Worm (Caenorhabditis elegans) whole organism, L3 larva: ENCODE measurements around the gene nlp-33.
"Not testable (repeated sequence)": the region's sequence is repeated elsewhere in the genome, so short reads cannot be mapped to it uniquely, and the experiment has no call there.

Source experiments
- ama-1 ChIP-seq: fragments of 150-350 bp; optimal IDR thresholded peaks from 2 replicates; lab custom pipeline; 2018
- daf-12 ChIP-seq: fragments of 150-350 bp; optimal IDR thresholded peaks from 2 replicates; lab custom pipeline; 2014; ENCODE audit warnings: missing biosample characterization, missing genetic modification reagents, missing genetic modification characterization
- elt-2 ChIP-seq: sonication (generic microtip); optimal IDR thresholded peaks from 2 replicates; lab custom pipeline; 2016; ENCODE audit warnings: missing genetic modification reagents, mild to moderate bottlenecking, missing genetic modification characterization, missing compliant biosample characterization
- nhr-11 ChIP-seq: fragments of 150-350 bp; optimal IDR thresholded peaks from 2 replicates; lab custom pipeline; 2014; ENCODE audit warnings: missing biosample characterization, missing genetic modification characterization
- nhr-237 ChIP-seq: fragments of 150-350 bp; optimal IDR thresholded peaks from 2 replicates; lab custom pipeline; 2014; ENCODE audit warnings: missing biosample characterization, missing genetic modification characterization
- nhr-77 ChIP-seq: fragments of 150-350 bp; optimal IDR thresholded peaks from 2 replicates; lab custom pipeline; 2014; ENCODE audit warnings: missing biosample characterization, missing genetic modification characterization
- pha-4 ChIP-seq: fragments of 150-350 bp; optimal IDR thresholded peaks from 2 replicates; lab custom pipeline; 2014; ENCODE audit warnings: missing biosample characterization, missing genetic modification reagents, missing genetic modification characterization
- snpc-4 ChIP-seq: fragments of 150-350 bp; optimal IDR thresholded peaks from 2 replicates; lab custom pipeline; 2014; ENCODE audit warnings: missing biosample characterization, missing genetic modification characterization
- unc-62 ChIP-seq: fragments of 150-350 bp; sonication (generic microtip); optimal IDR thresholded peaks from 4 replicates; lab custom pipeline; 2014; ENCODE audit warnings: missing biosample characterization, missing genetic modification reagents, missing genetic modification characterization
- ztf-11 ChIP-seq: fragments of 150-350 bp; optimal IDR thresholded peaks from 2 replicates; lab custom pipeline; 2014; ENCODE audit warnings: missing biosample characterization, missing genetic modification characterization

- not testable (repeated sequence) for TF ChIP-seq snpc-4 (tag; lab: Kevin White, UChicago); nhr-77 (tag; lab: Kevin White, UChicago); nhr-11 (tag; lab: Kevin White, UChicago); ztf-11 (tag; lab: Kevin White, UChicago); pha-4 (tag; lab: Kevin White, UChicago); unc-62 (GFP tag; lab: Kevin White, UChicago); elt-2 (tag; lab: Kevin White, UChicago); daf-12 (tag; lab: Kevin White, UChicago); nhr-237; ama-1 (lab: Kevin White, UChicago)
Measured at ce11 chrV:11109647-11110046, 37.5 kb upstream of the nlp-33 start, which contains the start of gene Y42A5A.5.
